Worm (Caenorhabditis elegans): ENCODE data around the gene srj-32.
"Not testable (repeated sequence)": the region's sequence is repeated elsewhere in the genome, so short reads cannot be mapped to it uniquely, and the experiment has no call there.

The srj-32 gene

ce11 chrV:7297263-7297662 lies at the start of gene srj-32:
Gene srj-32, minus strand, starts transcription at chrV:7297363.
- TF ChIP-seq pha-4 (tag; optimal IDR thresholded peaks at IDR 0.05) (no peak), mml-1 (tag; optimal IDR thresholded peaks at IDR 0.05) (no peak), ztf-11 (tag; optimal IDR thresholded peaks at IDR 0.05) (no peak), fkh-10 (GFP tag; optimal IDR thresholded peaks at IDR 0.05) (no peak), elt-2 (tag; optimal IDR thresholded peaks at IDR 0.05) (no peak), ama-1 (optimal IDR thresholded peaks at IDR 0.05) (no peak), tbx-2 (tag; optimal IDR thresholded peaks at IDR 0.05) (no peak), nhr-43 (tag; optimal IDR thresholded peaks at IDR 0.05; ENCODE audit: poor library complexity, severe bottlenecking) (no peak), hmg-11 (tag; optimal IDR thresholded peaks at IDR 0.05) (no peak), pqm-1 (tag; optimal IDR thresholded peaks at IDR 0.05) (no peak), unc-39 (tag; optimal IDR thresholded peaks at IDR 0.05) (no peak), fos-1 (tag; optimal IDR thresholded peaks at IDR 0.05) (no peak)

ce11 chrV:7345494-7345893 lies 48.3 kb upstream of the srj-32 start, which contains the start of gene nhr-147:
Gene nhr-147, plus strand, starts transcription at chrV:7345794.
- TF ChIP-seq ceh-28, nhr-11, ztf-11 (tag; optimal IDR thresholded peaks at IDR 0.05): not testable (repeated sequence)

DNA sequence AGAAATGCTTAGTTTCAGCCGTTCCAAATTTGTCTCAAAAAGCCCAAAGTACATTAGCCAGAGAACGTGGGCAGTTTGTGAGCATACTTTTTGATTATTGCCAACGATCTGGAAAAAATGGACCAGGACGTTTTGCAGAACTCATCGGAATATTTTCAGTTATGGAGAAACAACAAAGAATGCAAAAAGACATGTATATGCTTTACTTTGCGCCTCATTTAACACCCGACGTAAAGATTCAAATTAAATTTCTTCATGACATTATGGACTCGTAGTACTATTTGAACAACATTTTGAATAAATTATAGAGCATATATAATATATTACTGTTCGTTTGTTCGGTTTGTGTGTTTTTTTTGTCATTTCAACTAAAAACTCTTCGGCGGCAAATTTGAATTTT lies 46.4 kb upstream of the srj-32 start, which contains the start of gene srh-244:
srh-244 (plus strand) TSS at position 301 of the 400 bp plus-strand sequence.
- no peak for TF ChIP-seq nhr-237 (tag; optimal IDR thresholded peaks at IDR 0.05)
- no peak for TF ChIP-seq aly-2 (tag; optimal IDR thresholded peaks at IDR 0.05)
- TF ChIP-seq nfya-1 (tag; optimal IDR thresholded peaks at IDR 0.05; ENCODE audit: insufficient read depth) = no peak
- no peak for TF ChIP-seq skn-1 (tag; optimal IDR thresholded peaks at IDR 0.05)
- no peak for TF ChIP-seq daf-12 (tag; optimal IDR thresholded peaks at IDR 0.05)
- TF ChIP-seq ama-1 (optimal IDR thresholded peaks at IDR 0.05) = no peak
- TF ChIP-seq ztf-11 (tag; optimal IDR thresholded peaks at IDR 0.05) = no peak
- no peak for TF ChIP-seq mdl-1 (tag; optimal IDR thresholded peaks at IDR 0.05)
- TF ChIP-seq pha-4 (tag; optimal IDR thresholded peaks at IDR 0.05) = no peak
- no peak for TF ChIP-seq nhr-12 (tag; optimal IDR thresholded peaks at IDR 0.05)
- TF ChIP-seq jun-1 (tag; optimal IDR thresholded peaks at IDR 0.05) = no peak
- no peak for TF ChIP-seq zag-1 (tag; optimal IDR thresholded peaks at IDR 0.05)
- TF ChIP-seq fkh-2 (tag; optimal IDR thresholded peaks at IDR 0.05) = no peak
- TF ChIP-seq eor-1 (tag; optimal IDR thresholded peaks at IDR 0.05) = no peak
- TF ChIP-seq R02D3.7 (tag; optimal IDR thresholded peaks at IDR 0.05) = no peak
- no peak for TF ChIP-seq hmg-11 (tag; optimal IDR thresholded peaks at IDR 0.05)
- TF ChIP-seq ceh-28 (tag; optimal IDR thresholded peaks at IDR 0.05) = no peak
- no peak for TF ChIP-seq nhr-77 (tag; optimal IDR thresholded peaks at IDR 0.05)
- no peak for TF ChIP-seq ZK546.5 (tag; optimal IDR thresholded peaks at IDR 0.05)

DNA sequence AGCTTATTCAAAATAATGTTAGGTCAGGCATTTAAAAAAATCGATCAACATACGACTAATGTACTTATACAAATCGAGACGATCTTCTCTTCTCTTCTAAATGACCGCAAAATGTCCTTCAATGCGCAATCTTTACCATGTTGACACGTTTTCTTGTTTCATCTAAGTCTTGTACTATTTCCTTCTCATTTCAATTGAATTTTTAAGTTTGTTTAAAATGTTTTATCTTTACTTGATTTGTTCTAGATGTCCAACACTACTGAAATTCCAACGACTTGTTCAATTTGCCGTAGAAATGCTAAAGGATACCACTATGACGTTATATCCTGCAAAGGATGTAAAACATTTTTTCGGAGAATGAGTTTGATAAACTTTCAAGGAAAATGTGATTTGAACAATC lies 44.8 kb upstream of the srj-32 start, which contains the start of the genes nhr-263 and nhr-148:
nhr-263 (minus strand) TSS at position 101 of the 400 bp plus-strand sequence.
nhr-148 (plus strand) TSS at position 215 of the 400 bp plus-strand sequence.
- TF ChIP-seq nhr-25 (tag; optimal IDR thresholded peaks at IDR 0.05) (peak; percentile 43), daf-12 (tag; optimal IDR thresholded peaks at IDR 0.05) (no peak)

- TF ChIP-seq snpc-4 (tag; optimal IDR thresholded peaks at IDR 0.05) (no peak), zag-1 (tag; optimal IDR thresholded peaks at IDR 0.05) (no peak)
Observed at ce11 chrV:7339831-7340230, 42.7 kb upstream of the srj-32 start, which contains the start of gene srh-187. Gene srh-187, minus strand, starts transcription at chrV:7339931.

ce11 chrV:7337218-7337617 lies 40.1 kb upstream of the srj-32 start, which contains the start of gene F10G2.7:
Gene F10G2.7, minus strand, starts transcription at chrV:7337318.
- TF ChIP-seq fkh-10 (GFP tag; optimal IDR thresholded peaks at IDR 0.05); ceh-82 (tag; optimal IDR thresholded peaks at IDR 0.05); elt-3 (tag; optimal IDR thresholded peaks at IDR 0.05): not testable (repeated sequence)
